Worm (Caenorhabditis elegans): ENCODE results near the gene ddx-17.

ce11 chrV:13960916-13961315 is 50.9 kb downstream of the ddx-17 start, which contains the start of gene srh-24:
- TF ChIP-seq elt-1 (tag; optimal IDR thresholded peaks at IDR 0.05; ENCODE audit: borderline replicate concordance, insufficient read depth) (no peak), drap-1 (GFP tag; optimal IDR thresholded peaks at IDR 0.05) (no peak), nhr-28 (tag; optimal IDR thresholded peaks at IDR 0.05) (no peak), mls-2 (tag; optimal IDR thresholded peaks at IDR 0.05) (no peak), pha-4 (tag; optimal IDR thresholded peaks at IDR 0.05) (no peak), ztf-11 (tag; optimal IDR thresholded peaks at IDR 0.05) (no peak)
